Fruit fly (Drosophila melanogaster) whole organism, embryonic: Measurements from ENCODE around the gene Ns1.

Source experiments
- Atf-2 ChIP-seq: fragments of 200-800 bp; sonication (Bioruptor generic); optimal IDR thresholded peaks from 2 replicates; lab custom pipeline; 2016; ENCODE audit warnings: missing biosample characterization, missing genetic modification characterization
- Atf3 ChIP-seq: fragments of 200-800 bp; sonication (Bioruptor generic); optimal IDR thresholded peaks from 3 replicates; lab custom pipeline; 2016; ENCODE audit warnings: missing biosample characterization, missing genetic modification characterization
- Awh ChIP-seq: fragments of 200-800 bp; sonication (Bioruptor generic); IDR thresholded peaks from 2 replicates; pipeline ENCODE4, ENCODE4 v1.3.6; 2022; ENCODE audit warnings: missing biosample characterization, missing genetic modification characterization
- Bgb ChIP-seq: fragments of 200-800 bp; sonication (Bioruptor generic); IDR thresholded peaks from 2 replicates; pipeline ENCODE4 v1.3.6; 2022; ENCODE audit warnings: missing biosample characterization, missing genetic modification characterization; ENCODE audit not compliant: partially characterized antibody
- Blimp-1 ChIP-seq: fragments of 200-800 bp; sonication (Bioruptor generic); optimal IDR thresholded peaks from 3 replicates; lab custom pipeline; 2018; ENCODE audit warnings: missing biosample characterization, missing genetic modification characterization, mild to moderate bottlenecking, moderate library complexity, missing genetic modification reagents
- CG10543 ChIP-seq: fragments of 200-800 bp; sonication (Bioruptor generic); optimal IDR thresholded peaks from 3 replicates; lab custom pipeline; 2017; ENCODE audit warnings: missing biosample characterization, mild to moderate bottlenecking, missing genetic modification characterization, moderate library complexity
- CG10959 ChIP-seq: fragments of 200-800 bp; sonication (Bioruptor generic); IDR thresholded peaks from 2 replicates; pipeline ENCODE4 v1.3.6; 2022; ENCODE audit warnings: missing biosample characterization, missing genetic modification characterization
- CG12391 ChIP-seq: fragments of 200-800 bp; sonication (Bioruptor generic); optimal IDR thresholded peaks from 3 replicates; lab custom pipeline; 2018; ENCODE audit warnings: missing biosample characterization, mild to moderate bottlenecking, missing genetic modification characterization, moderate library complexity
- CG15514 ChIP-seq: fragments of 200-800 bp; sonication (Bioruptor generic); optimal IDR thresholded peaks from 3 replicates; lab custom pipeline; 2017; ENCODE audit warnings: missing biosample characterization, missing genetic modification characterization, mild to moderate bottlenecking, moderate library complexity, missing genetic modification reagents
- CG15696 ChIP-seq: fragments of 200-800 bp; sonication (Bioruptor generic); optimal IDR thresholded peaks from 2 replicates; lab custom pipeline; 2019; ENCODE audit warnings: missing biosample characterization, mild to moderate bottlenecking, missing genetic modification characterization, moderate library complexity
- CG18262 ChIP-seq: fragments of 200-800 bp; optimal IDR thresholded peaks from 3 replicates; lab custom pipeline; 2019; ENCODE audit warnings: missing biosample characterization, mild to moderate bottlenecking, missing genetic modification characterization, moderate library complexity
- CG30020 ChIP-seq: fragments of 200-800 bp; optimal IDR thresholded peaks from 2 replicates; lab custom pipeline; 2019; ENCODE audit warnings: missing biosample characterization, mild to moderate bottlenecking, missing genetic modification characterization, moderate library complexity
- CG30431 ChIP-seq: fragments of 200-800 bp; sonication (Bioruptor generic); optimal IDR thresholded peaks from 2 replicates; lab custom pipeline; 2017; ENCODE audit warnings: missing biosample characterization, missing genetic modification characterization
- CG3838 ChIP-seq: fragments of 200-800 bp; sonication (Bioruptor generic); optimal IDR thresholded peaks from 3 replicates; lab custom pipeline; 2016; ENCODE audit warnings: missing biosample characterization, missing genetic modification characterization
- CG43689 ChIP-seq: fragments of 200-800 bp; sonication (Bioruptor generic); IDR thresholded peaks from 2 replicates; pipeline ENCODE4 v1.3.6; 2022; ENCODE audit warnings: missing biosample characterization, missing genetic modification characterization
- CG6254 ChIP-seq: fragments of 200-800 bp; sonication (Bioruptor generic); optimal IDR thresholded peaks from 3 replicates; lab custom pipeline; 2017; ENCODE audit warnings: mild to moderate bottlenecking, missing biosample characterization, missing genetic modification reagents, missing genetic modification characterization
- CG7372 ChIP-seq: fragments of 200-800 bp; sonication (Bioruptor generic); IDR thresholded peaks from 2 replicates; pipeline ENCODE4 v1.3.6; 2022; ENCODE audit warnings: missing biosample characterization, missing genetic modification characterization
- CG7556 ChIP-seq: fragments of 200-800 bp; sonication (Bioruptor generic); optimal IDR thresholded peaks from 2 replicates; lab custom pipeline; 2017; ENCODE audit warnings: missing biosample characterization, mild to moderate bottlenecking, missing genetic modification characterization
- CG8388 ChIP-seq: fragments of 200-800 bp; sonication (Bioruptor generic); optimal IDR thresholded peaks from 2 replicates; lab custom pipeline; 2019; ENCODE audit warnings: missing biosample characterization, mild to moderate bottlenecking, missing genetic modification characterization, moderate library complexity
- CG9609 ChIP-seq: fragments of 200-800 bp; sonication (Bioruptor generic); optimal IDR thresholded peaks from 3 replicates; lab custom pipeline; 2016; ENCODE audit warnings: missing biosample characterization, missing genetic modification characterization
- CG9797 ChIP-seq: fragments of 200-800 bp; sonication (Bioruptor generic); optimal IDR thresholded peaks from 3 replicates; lab custom pipeline; 2018; ENCODE audit warnings: missing biosample characterization, mild to moderate bottlenecking, missing genetic modification characterization
- CG9817 ChIP-seq: fragments of 200-800 bp; sonication (Bioruptor generic); optimal IDR thresholded peaks from 2 replicates; lab custom pipeline; 2018; ENCODE audit warnings: missing biosample characterization, mild to moderate bottlenecking, missing genetic modification characterization, moderate library complexity
- CTCF ChIP-seq: fragments of 200-800 bp; sonication (Bioruptor generic); optimal IDR thresholded peaks from 2 replicates; lab custom pipeline; 2017; ENCODE audit warnings: missing biosample characterization, mild to moderate bottlenecking, missing genetic modification characterization, moderate library complexity
- Dad ChIP-seq: fragments of 200-800 bp; sonication (Bioruptor generic); optimal IDR thresholded peaks from 3 replicates; lab custom pipeline; 2016; ENCODE audit warnings: missing biosample characterization, missing genetic modification characterization
- Dref ChIP-seq: fragments of 200-800 bp; sonication (Bioruptor generic); IDR thresholded peaks from 2 replicates; pipeline ENCODE4 v1.3.6; 2022; ENCODE audit warnings: missing biosample characterization, missing genetic modification characterization
- Ets65A ChIP-seq: fragments of 200-800 bp; sonication (Bioruptor generic); peaks from one replicate; lab custom pipeline; 2016; ENCODE audit warnings: missing biosample characterization, missing genetic modification characterization
- Ravus ChIP-seq: fragments of 200-800 bp; sonication (Bioruptor generic); IDR thresholded peaks from 2 replicates; pipeline ENCODE4 v1.3.6; 2022; ENCODE audit warnings: missing biosample characterization, missing genetic modification characterization
- Rfx ChIP-seq: fragments of 200-800 bp; sonication (Bioruptor generic); IDR thresholded peaks from 2 replicates; pipeline ENCODE4 v1.3.6; 2022; ENCODE audit warnings: missing biosample characterization, missing genetic modification characterization
- Usf ChIP-seq: fragments of 200-800 bp; sonication (Bioruptor generic); optimal IDR thresholded peaks from 2 replicates; lab custom pipeline; 2017; ENCODE audit warnings: missing genotype, missing biosample characterization, missing genetic modification characterization
- abd-A ChIP-seq: fragments of 200-800 bp; sonication (Bioruptor generic); optimal IDR thresholded peaks from 3 replicates; lab custom pipeline; 2019; ENCODE audit warnings: missing biosample characterization, mild to moderate bottlenecking, missing genetic modification characterization, moderate library complexity
- ac ChIP-seq: fragments of 200-800 bp; sonication (Bioruptor generic); optimal IDR thresholded peaks from 3 replicates; lab custom pipeline; 2017; ENCODE audit warnings: missing biosample characterization, mild to moderate bottlenecking, missing genetic modification characterization
- disco-r ChIP-seq: fragments of 200-800 bp; sonication (Bioruptor generic); optimal IDR thresholded peaks from 2 replicates; lab custom pipeline; 2016; ENCODE audit warnings: missing biosample characterization, missing genetic modification characterization
- dm ChIP-seq: fragments of 200-800 bp; sonication (Bioruptor generic); optimal IDR thresholded peaks from 3 replicates; lab custom pipeline; 2016; ENCODE audit warnings: missing biosample characterization, missing genetic modification characterization
- lola ChIP-seq, 3 experiments: fragments of >200 bp in 2 of 3; fragments of 200-800 bp in 1 of 3; sonication (Bioruptor generic) in 1 of 3; optimal IDR thresholded peaks; 2 replicates each; lab custom pipeline; 2017 to 2019; ENCODE audit warnings: missing biosample characterization in 3 of 3, missing genetic modification characterization in 3 of 3, mild to moderate bottlenecking in 1 of 3, moderate library complexity in 1 of 3
- mam ChIP-seq: fragments of 200-800 bp; sonication (Bioruptor generic); optimal IDR thresholded peaks from 3 replicates; lab custom pipeline; 2016; ENCODE audit warnings: missing biosample characterization, missing genetic modification characterization
- nau ChIP-seq: fragments of 200-800 bp; sonication (Bioruptor generic); optimal IDR thresholded peaks from 3 replicates; lab custom pipeline; 2017; ENCODE audit warnings: missing biosample characterization, mild to moderate bottlenecking, missing genetic modification characterization, missing genetic modification reagents
- onecut ChIP-seq: fragments of 200-800 bp; sonication (Bioruptor generic); IDR thresholded peaks from 2 replicates; pipeline ENCODE4 v1.3.6; 2022; ENCODE audit warnings: missing biosample characterization, missing genetic modification characterization
- pros ChIP-seq: fragments of 200-800 bp; sonication (Bioruptor generic); optimal IDR thresholded peaks from 3 replicates; lab custom pipeline; 2019; ENCODE audit warnings: missing biosample characterization, mild to moderate bottlenecking, missing genetic modification characterization, moderate library complexity
- repo ChIP-seq: fragments of 200-800 bp; sonication (Bioruptor generic); optimal IDR thresholded peaks from 2 replicates; lab custom pipeline; 2016; ENCODE audit warnings: missing biosample characterization, missing genetic modification characterization
- run ChIP-seq: fragments of 200-800 bp; sonication (Bioruptor generic); optimal IDR thresholded peaks from 3 replicates; lab custom pipeline; 2018; ENCODE audit warnings: missing biosample characterization, mild to moderate bottlenecking, missing genetic modification characterization
- schlank ChIP-seq: fragments of 200-800 bp; sonication (Bioruptor generic); optimal IDR thresholded peaks from 2 replicates; lab custom pipeline; 2018; ENCODE audit warnings: missing biosample characterization, mild to moderate bottlenecking, missing genetic modification characterization
- sens ChIP-seq: fragments of 200-800 bp; sonication (Bioruptor generic); peaks from one replicate; lab custom pipeline; 2016; ENCODE audit warnings: missing biosample characterization, missing genetic modification characterization
- slp2 ChIP-seq: fragments of 200-800 bp; sonication (Bioruptor generic); optimal IDR thresholded peaks from 2 replicates; lab custom pipeline; 2016; ENCODE audit warnings: missing biosample characterization, missing genetic modification characterization
- sqz ChIP-seq: fragments of 200-800 bp; sonication (Bioruptor generic); optimal IDR thresholded peaks from 3 replicates; lab custom pipeline; 2018; ENCODE audit warnings: missing biosample characterization, mild to moderate bottlenecking, missing genetic modification characterization
- stwl ChIP-seq: fragments of 200-800 bp; sonication (Bioruptor generic); optimal IDR thresholded peaks from 3 replicates; lab custom pipeline; 2018; ENCODE audit warnings: missing biosample characterization, mild to moderate bottlenecking, missing genetic modification characterization, moderate library complexity
- tgo ChIP-seq: fragments of 200-800 bp; sonication (Bioruptor generic); IDR thresholded peaks from 3 replicates; pipeline ENCODE4 v1.3.6; 2022; ENCODE audit warnings: missing biosample characterization, missing genetic modification characterization
- tin ChIP-seq: fragments of 200-800 bp; sonication (Bioruptor generic); optimal IDR thresholded peaks from 3 replicates; lab custom pipeline; 2016; ENCODE audit warnings: missing biosample characterization, missing genetic modification characterization
- trh ChIP-seq: fragments of 200-800 bp; sonication (Bioruptor generic); optimal IDR thresholded peaks from 2 replicates; lab custom pipeline; 2016; ENCODE audit warnings: missing biosample characterization, missing genetic modification characterization
- vnd ChIP-seq: fragments of 200-800 bp; sonication (Bioruptor generic); IDR thresholded peaks from 3 replicates; pipeline ENCODE4 v1.3.6; 2022; ENCODE audit warnings: missing biosample characterization, missing genetic modification characterization; ENCODE audit not compliant: partially characterized antibody
- vvl ChIP-seq: fragments of 200-800 bp; sonication (Bioruptor generic); IDR thresholded peaks from 2 replicates; pipeline ENCODE4 v1.3.6; 2022; ENCODE audit warnings: missing biosample characterization, missing genetic modification characterization
- wdn ChIP-seq: fragments of 200-800 bp; sonication (Bioruptor generic); IDR thresholded peaks from 2 replicates; pipeline ENCODE4 v1.3.6; 2022; ENCODE audit warnings: missing biosample characterization, missing genetic modification characterization
- zen ChIP-seq: fragments of 200-800 bp; sonication (Bioruptor generic); optimal IDR thresholded peaks from 3 replicates; lab custom pipeline; 2018; ENCODE audit warnings: missing biosample characterization, mild to moderate bottlenecking, missing genetic modification characterization, moderate library complexity
- zf30C ChIP-seq: fragments of 200-800 bp; sonication (Bioruptor generic); optimal IDR thresholded peaks from 3 replicates; lab custom pipeline; 2018; ENCODE audit warnings: missing biosample characterization, mild to moderate bottlenecking, missing genetic modification characterization

The Ns1 gene

DNA sequence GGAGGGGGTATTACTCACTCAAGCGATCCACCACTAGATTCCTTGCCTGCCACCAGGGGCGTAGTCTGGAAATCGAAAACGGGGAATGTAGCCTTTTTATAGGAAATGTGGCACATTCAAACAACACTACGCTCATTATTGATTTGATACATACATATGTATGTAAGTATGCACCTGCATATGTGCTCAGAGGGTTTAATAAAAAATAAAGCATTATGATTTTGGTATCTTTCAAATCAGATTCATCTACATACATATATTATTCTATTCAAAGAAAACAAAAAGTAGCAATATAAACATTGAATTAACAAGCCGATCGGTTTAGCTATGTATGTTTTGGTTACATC is 15.6 kb downstream of the Ns1 start (continued):
- TF ChIP-seq mam: peak; percentile 12
- TF ChIP-seq zf30C (GFP tag; lab: Kevin White, UChicago): no peak
- TF ChIP-seq run (tag; lab: Kevin White, UChicago): no peak
- no peak for TF ChIP-seq repo (GFP tag; lab: Kevin White, UChicago)
- no peak for TF ChIP-seq tgo (GFP tag; lab: Robert Waterston, UW)
- no peak for TF ChIP-seq nau (GFP tag; lab: Kevin White, UChicago)
- TF ChIP-seq CG30020 (tag; lab: Kevin White, UChicago): no peak
- peak; percentile 21 for TF ChIP-seq slp2
- no peak for TF ChIP-seq CG12391
- no peak for TF ChIP-seq Rfx (GFP tag; lab: Robert Waterston, UW)
- no peak for TF ChIP-seq dm
- no peak for TF ChIP-seq CG3838
- no peak; the same call in 1 of the 2 replicates for TF ChIP-seq Awh (GFP tag; lab: Robert Waterston, UW)
- TF ChIP-seq tin (GFP tag; lab: Kevin White, UChicago): peak; percentile 30
- TF ChIP-seq CG30431 (GFP tag; lab: Kevin White, UChicago): no peak
- TF ChIP-seq CG18262 (tag; lab: Kevin White, UChicago): peak; percentile 66
- no peak for TF ChIP-seq CG7556 (GFP tag; lab: Kevin White, UChicago)
- no peak for TF ChIP-seq CG10959 (GFP tag; lab: Robert Waterston, UW)
- TF ChIP-seq pros (GFP tag; lab: Kevin White, UChicago): no peak
- TF ChIP-seq Dref (GFP tag; lab: Robert Waterston, UW): no peak
- peak; percentile 17 for TF ChIP-seq CG15696 (tag; lab: Kevin White, UChicago)
- no peak for TF ChIP-seq stwl (tag; lab: Kevin White, UChicago)
- TF ChIP-seq Ravus: no peak
- no peak for TF ChIP-seq zen
- TF ChIP-seq disco-r: no peak
- peak; percentile 41; the same call in 1 of the 2 replicates for TF ChIP-seq onecut (GFP tag; lab: Robert Waterston, UW)
- peak; percentile 85 for TF ChIP-seq sens (GFP tag; lab: Kevin White, UChicago)
- TF ChIP-seq CG10543 (GFP tag; lab: Kevin White, UChicago): no peak
- TF ChIP-seq CG6254 (GFP tag; lab: Kevin White, UChicago): peak; percentile 45
- TF ChIP-seq CG7372 (GFP tag; lab: Robert Waterston, UW): no peak
- no peak for TF ChIP-seq sqz (GFP tag; lab: Kevin White, UChicago)
- TF ChIP-seq CG9817 (tag; lab: Kevin White, UChicago): peak; percentile 1
- peak in 1 of 3 experiments; percentile 16 for TF ChIP-seq lola (GFP tag; optimal IDR thresholded peaks at IDR 0.05; lab: Kevin White, UChicago)
- TF ChIP-seq CG43689: no peak
- no peak for TF ChIP-seq CTCF (GFP tag; lab: Kevin White, UChicago)
- no peak for TF ChIP-seq Bgb (GFP tag; lab: Robert Waterston, UW)
- no peak for TF ChIP-seq CG9797 (GFP tag; lab: Kevin White, UChicago)
- TF ChIP-seq Atf3 (GFP tag; lab: Kevin White, UChicago): no peak
- TF ChIP-seq vvl (GFP tag; lab: Robert Waterston, UW): peak; percentile 39; the same call in 1 of the 2 replicates
- TF ChIP-seq trh: no peak
- no peak for TF ChIP-seq Usf (GFP tag; lab: Kevin White, UChicago)
- no peak for TF ChIP-seq Ets65A
- TF ChIP-seq wdn (GFP tag; lab: Robert Waterston, UW): no peak
- TF ChIP-seq CG9609 (GFP tag; lab: Kevin White, UChicago): no peak
- TF ChIP-seq Atf-2 (GFP tag; lab: Kevin White, UChicago): no peak
- no peak for TF ChIP-seq abd-A (tag; lab: Kevin White, UChicago)
- no peak for TF ChIP-seq CG8388 (GFP tag; lab: Kevin White, UChicago)
- no peak for TF ChIP-seq CG15514
- peak; percentile 44 for TF ChIP-seq Blimp-1 (GFP tag; lab: Kevin White, UChicago)
- peak; percentile 61 for TF ChIP-seq Dad
- TF ChIP-seq ac (GFP tag; lab: Kevin White, UChicago): no peak
- TF ChIP-seq schlank (tag; lab: Kevin White, UChicago): no peak
- TF ChIP-seq vnd (GFP tag; lab: Robert Waterston, UW): no peak
